Fruit fly (Drosophila melanogaster) Kc167 (cell line): ENCODE measurements around the gene CG32855.

Experiments
- Myc ChIP-seq: fragments of >200 bp; optimal IDR thresholded peaks from 2 replicates; lab custom pipeline; 2017; ENCODE audit warnings: missing external identifiers
- Sin3A ChIP-seq: fragments of >200 bp; optimal IDR thresholded peaks from 2 replicates; lab custom pipeline; 2018; ENCODE audit warnings: missing external identifiers
- h ChIP-seq: fragments of >200 bp; optimal IDR thresholded peaks from 3 replicates; lab custom pipeline; 2018; ENCODE audit warnings: missing external identifiers
- insv ChIP-seq: fragments of >200 bp; optimal IDR thresholded peaks from 3 replicates; lab custom pipeline; 2018; ENCODE audit warnings: missing external identifiers
- psq ChIP-seq: fragments of >200 bp; optimal IDR thresholded peaks from 2 replicates; lab custom pipeline; 2017; ENCODE audit warnings: missing external identifiers
- ttk ChIP-seq: sonication (Bioruptor generic); optimal IDR thresholded peaks from 2 replicates; lab custom pipeline; 2017; ENCODE audit warnings: missing external identifiers

The CG32855 gene

DNA sequence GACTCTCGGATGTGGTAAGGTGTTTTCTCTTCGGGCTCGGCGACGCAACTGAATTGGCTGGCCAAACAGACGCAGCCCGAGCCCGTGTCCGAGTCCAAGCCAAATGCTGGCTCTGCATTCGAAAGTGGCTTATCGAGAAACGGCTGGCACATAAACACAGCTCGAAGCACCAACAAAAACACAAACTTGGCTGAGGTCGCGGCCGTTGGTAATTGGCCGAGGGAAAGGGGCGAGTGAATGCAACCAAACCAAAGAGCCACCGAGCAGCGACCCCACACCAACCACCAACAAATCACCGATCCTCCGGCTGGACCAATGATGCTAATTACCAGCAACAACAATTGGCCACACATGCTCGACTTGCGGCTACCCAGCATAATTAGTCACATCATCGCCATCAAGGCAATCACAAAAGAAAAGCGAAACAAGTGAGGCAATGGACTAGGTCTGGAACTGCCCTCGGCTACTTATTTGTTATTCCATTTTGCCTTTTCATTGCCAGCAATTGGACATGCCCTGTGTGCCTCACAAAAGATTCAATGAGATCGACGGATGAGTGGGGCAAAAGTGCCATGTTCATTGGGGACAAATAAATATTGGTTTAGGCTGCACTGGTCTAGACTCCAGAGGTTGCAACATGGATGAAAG lies at the start of gene CG32855:
TSS of gene CG32855 (minus strand) at position 51 of the 648 bp plus-strand sequence.
- TF ChIP-seq h (lab: Kevin White, UChicago) (no peak), ttk (lab: Kevin White, UChicago) (no peak), Sin3A (lab: Kevin White, UChicago) (no peak), psq (lab: Kevin White, UChicago) (no peak), insv (lab: Kevin White, UChicago) (no peak)

DNA sequence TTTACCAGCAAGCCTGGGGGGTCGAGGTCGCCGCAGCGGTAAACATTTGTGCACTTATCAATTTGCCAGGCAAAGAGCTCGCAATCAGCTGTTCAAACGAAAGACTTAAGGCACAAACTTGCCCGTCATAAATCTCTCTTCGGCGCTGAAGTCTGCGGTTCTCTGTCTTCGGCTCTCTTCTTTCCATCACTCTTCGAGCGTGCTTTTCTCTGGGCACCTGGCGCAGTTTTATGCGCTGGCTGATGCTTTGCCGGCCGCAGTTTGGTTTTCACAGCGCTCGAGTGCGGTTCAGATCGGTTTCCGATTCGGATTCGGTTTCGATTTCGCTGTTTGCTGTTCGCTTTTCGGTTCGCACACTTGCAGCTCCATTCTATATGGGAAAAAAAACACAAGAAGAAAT lies 47.7 kb upstream of the CG32855 start:
- TF ChIP-seq Sin3A (lab: Kevin White, UChicago) (no peak), psq (lab: Kevin White, UChicago) (no peak), h (lab: Kevin White, UChicago) (no peak), insv (lab: Kevin White, UChicago) (no peak), Myc (lab: Kevin White, UChicago) (no peak), ttk (lab: Kevin White, UChicago) (no peak)

- TF ChIP-seq Myc (lab: Kevin White, UChicago) = no peak
- no peak for TF ChIP-seq Sin3A (lab: Kevin White, UChicago)
- TF ChIP-seq insv (lab: Kevin White, UChicago) = no peak
- TF ChIP-seq h (lab: Kevin White, UChicago) = no peak
- TF ChIP-seq ttk (lab: Kevin White, UChicago) = no peak
- no peak for TF ChIP-seq psq (lab: Kevin White, UChicago)
Observed at dm6 chr3R:16119441-16119840, 38.6 kb upstream of the CG32855 start.

DNA sequence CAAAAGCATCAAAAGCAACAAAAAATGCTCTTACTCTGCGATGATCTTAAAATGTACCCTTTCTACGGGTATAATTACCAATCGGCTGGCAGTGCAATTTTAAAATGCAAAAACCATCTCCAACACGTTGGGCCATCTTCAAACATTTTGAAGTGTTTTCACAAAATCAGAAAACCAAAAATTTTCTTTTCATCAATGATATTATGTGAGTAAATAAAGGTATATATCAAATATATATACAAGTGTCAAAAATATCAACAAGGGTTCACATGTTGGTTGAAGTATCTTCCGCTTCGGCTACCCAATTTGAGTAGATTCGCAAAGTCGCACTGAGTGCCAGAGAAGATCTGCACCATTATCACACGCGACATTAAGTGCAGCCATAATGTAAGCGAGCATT lies 36.6 kb upstream of the CG32855 start:
- TF ChIP-seq psq (lab: Kevin White, UChicago) (no peak), Myc (lab: Kevin White, UChicago) (no peak), Sin3A (lab: Kevin White, UChicago) (no peak), h (lab: Kevin White, UChicago) (no peak), insv (lab: Kevin White, UChicago) (no peak), ttk (lab: Kevin White, UChicago) (no peak)

- TF ChIP-seq insv (lab: Kevin White, UChicago) (no peak), Myc (lab: Kevin White, UChicago) (no peak), h (lab: Kevin White, UChicago) (no peak), psq (lab: Kevin White, UChicago) (no peak), Sin3A (lab: Kevin White, UChicago) (no peak), ttk (lab: Kevin White, UChicago) (no peak)
Observed at dm6 chr3R:16115861-16116260, 35.1 kb upstream of the CG32855 start, which contains the start of gene Sb. Gene Sb (plus strand): TSS chr3R:16116161.

- TF ChIP-seq h (lab: Kevin White, UChicago) = no peak
- no peak for TF ChIP-seq Sin3A (lab: Kevin White, UChicago)
- TF ChIP-seq Myc (lab: Kevin White, UChicago) = no peak
Observed at dm6 chr3R:16113124-16113523, 32.3 kb upstream of the CG32855 start.

- TF ChIP-seq insv (lab: Kevin White, UChicago) (no peak), psq (lab: Kevin White, UChicago) (no peak), Sin3A (lab: Kevin White, UChicago) (no peak), ttk (lab: Kevin White, UChicago) (no peak), h (lab: Kevin White, UChicago) (no peak), Myc (lab: Kevin White, UChicago) (no peak)
Observed at dm6 chr3R:16105813-16106480, 25.2 kb upstream of the CG32855 start.

- no peak for TF ChIP-seq h (lab: Kevin White, UChicago)
- TF ChIP-seq ttk (lab: Kevin White, UChicago) = no peak
- no peak for TF ChIP-seq insv (lab: Kevin White, UChicago)
- no peak for TF ChIP-seq Sin3A (lab: Kevin White, UChicago)
- TF ChIP-seq Myc (lab: Kevin White, UChicago) = no peak
Observed at dm6 chr3R:16099268-16100240, 18.8 kb upstream of the CG32855 start.

DNA sequence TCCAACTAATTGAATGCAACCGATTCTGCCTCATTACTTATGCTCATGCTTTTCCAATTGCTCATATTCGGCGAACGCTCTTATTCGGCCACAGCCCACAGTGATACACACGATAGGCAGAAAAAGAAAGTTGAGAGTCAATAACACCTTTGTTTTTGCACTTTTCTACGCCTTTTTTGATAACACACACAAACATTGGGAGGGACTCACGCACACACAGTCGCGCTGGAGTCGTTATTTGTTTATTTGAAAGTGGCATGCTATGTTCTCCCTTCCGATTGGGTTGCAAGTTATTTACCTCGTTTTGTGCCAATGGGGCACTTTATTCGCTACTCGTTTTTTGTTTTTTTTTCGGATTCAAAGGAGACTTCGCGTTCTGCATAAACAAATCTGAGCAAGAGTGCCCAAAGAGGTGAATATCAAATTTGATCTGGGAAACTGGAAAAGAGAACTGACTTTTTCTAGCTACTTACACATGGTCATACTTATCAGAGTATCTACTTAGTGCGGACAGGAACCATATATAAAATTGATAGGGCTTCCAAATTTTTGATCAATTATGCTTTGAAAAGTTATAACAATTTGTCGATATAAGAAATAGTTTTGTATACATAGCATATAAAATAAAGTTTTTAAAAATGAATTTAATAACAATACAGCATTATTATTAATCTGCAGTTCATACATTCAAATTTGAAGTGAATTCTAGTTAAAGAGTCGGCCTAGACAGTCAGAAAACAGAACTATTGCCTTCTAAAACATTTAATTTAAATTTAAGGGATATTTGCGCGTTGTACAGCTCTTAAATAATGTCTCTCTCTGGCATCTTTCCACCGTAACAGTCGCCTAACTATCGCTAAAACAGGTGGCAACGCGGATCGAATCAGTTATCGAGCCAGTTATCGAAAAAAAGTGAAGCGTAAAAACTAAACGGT lies 17.8 kb upstream of the CG32855 start, which contains the start of the genes Mhcl and Akt:
TSS of gene Mhcl (minus strand) at position 429 of the 935 bp plus-strand sequence.
TSS of gene Akt (plus strand) at position 896 of the 935 bp plus-strand sequence.
- TF ChIP-seq ttk (lab: Kevin White, UChicago) = no peak
- no peak for TF ChIP-seq Myc (lab: Kevin White, UChicago)

DNA sequence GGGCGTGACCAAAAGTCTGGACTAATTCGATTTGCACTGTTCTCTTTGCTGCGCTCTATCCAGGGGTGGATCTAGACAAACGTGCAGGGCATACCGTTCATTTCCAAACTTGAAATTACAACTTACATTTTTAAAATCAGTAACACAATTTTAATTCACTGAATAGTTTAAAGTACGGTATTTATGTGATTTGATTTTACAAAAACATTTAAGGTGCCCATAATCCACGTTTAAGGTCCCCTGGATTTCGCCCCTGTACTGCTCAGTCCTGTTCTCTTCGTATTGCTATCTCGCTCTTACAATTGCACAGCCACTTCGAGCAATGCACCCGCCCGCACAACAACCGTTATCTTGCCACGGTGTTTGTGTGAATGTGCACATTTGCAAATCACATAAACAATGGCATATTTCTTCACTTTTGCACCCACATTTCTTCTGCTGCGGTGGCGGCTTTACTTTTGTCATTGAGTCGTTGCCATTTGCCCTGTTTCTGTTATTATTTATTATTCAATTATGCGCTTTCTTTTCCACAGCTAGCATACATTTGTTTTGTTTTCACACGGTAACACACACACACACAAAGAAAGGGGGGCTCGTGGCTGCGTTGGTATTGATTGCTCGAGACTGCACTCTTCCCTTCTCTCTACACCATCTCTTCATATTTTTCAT lies 17.0 kb upstream of the CG32855 start:
- TF ChIP-seq psq (lab: Kevin White, UChicago) (no peak), ttk (lab: Kevin White, UChicago) (no peak), h (lab: Kevin White, UChicago) (no peak), Sin3A (lab: Kevin White, UChicago) (no peak), insv (lab: Kevin White, UChicago) (no peak), Myc (lab: Kevin White, UChicago) (no peak)
